Fruit fly (Drosophila melanogaster): ENCODE data around the gene CG43336.

Gene CG43336

DNA sequence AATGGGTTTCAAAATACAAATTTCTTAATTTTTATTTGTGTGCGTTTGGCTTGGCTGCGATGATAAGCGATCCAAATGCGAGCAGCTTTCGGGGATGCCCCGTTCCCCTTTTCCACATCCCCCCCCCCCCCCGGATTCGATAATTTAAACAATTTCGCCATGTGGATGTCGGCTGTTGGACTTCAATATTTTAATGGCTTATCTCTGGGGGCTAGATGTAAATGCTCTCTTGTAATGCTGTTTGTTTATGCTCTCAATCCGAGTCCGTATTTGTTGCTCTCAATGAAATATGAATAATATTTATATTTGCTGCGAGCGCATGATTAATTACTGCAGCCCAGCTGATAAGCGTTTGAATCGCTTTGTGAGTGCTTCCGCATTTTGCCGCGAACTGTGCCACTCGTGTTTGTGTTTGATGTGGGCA is 40.6 kb downstream of the CG43336 start (continued):
- no peak for TF ChIP-seq dysf (GFP tag; IDR thresholded peaks at IDR 0.05)
- TF ChIP-seq dati (GFP tag; IDR thresholded peaks at IDR 0.05) = no peak
- peak; percentile 15 for TF ChIP-seq Blimp-1 (GFP tag; optimal IDR thresholded peaks at IDR 0.05)
- no peak for TF ChIP-seq eyg (GFP tag; optimal IDR thresholded peaks at IDR 0.05)
- TF ChIP-seq chinmo (GFP tag; IDR thresholded peaks at IDR 0.05; ENCODE audit: partially characterized antibody) = 0 out of 4 replicates have a peak, but pooled peaks have one; percentile 31
- TF ChIP-seq sens (GFP tag) = peak; percentile 64
- TF ChIP-seq CG3995 (GFP tag; optimal IDR thresholded peaks at IDR 0.05) = no peak
- TF ChIP-seq insv (GFP tag; optimal IDR thresholded peaks at IDR 0.05) = no peak
- peak; percentile 9 for TF ChIP-seq CG18599 (GFP tag; optimal IDR thresholded peaks at IDR 0.05)
- peak in 1 of 2 experiments; percentile 99 for TF ChIP-seq Eip74EF (GFP tag; optimal IDR thresholded peaks at IDR 0.05)
- no peak for TF ChIP-seq CG10462 (GFP tag; optimal IDR thresholded peaks at IDR 0.05)

DNA sequence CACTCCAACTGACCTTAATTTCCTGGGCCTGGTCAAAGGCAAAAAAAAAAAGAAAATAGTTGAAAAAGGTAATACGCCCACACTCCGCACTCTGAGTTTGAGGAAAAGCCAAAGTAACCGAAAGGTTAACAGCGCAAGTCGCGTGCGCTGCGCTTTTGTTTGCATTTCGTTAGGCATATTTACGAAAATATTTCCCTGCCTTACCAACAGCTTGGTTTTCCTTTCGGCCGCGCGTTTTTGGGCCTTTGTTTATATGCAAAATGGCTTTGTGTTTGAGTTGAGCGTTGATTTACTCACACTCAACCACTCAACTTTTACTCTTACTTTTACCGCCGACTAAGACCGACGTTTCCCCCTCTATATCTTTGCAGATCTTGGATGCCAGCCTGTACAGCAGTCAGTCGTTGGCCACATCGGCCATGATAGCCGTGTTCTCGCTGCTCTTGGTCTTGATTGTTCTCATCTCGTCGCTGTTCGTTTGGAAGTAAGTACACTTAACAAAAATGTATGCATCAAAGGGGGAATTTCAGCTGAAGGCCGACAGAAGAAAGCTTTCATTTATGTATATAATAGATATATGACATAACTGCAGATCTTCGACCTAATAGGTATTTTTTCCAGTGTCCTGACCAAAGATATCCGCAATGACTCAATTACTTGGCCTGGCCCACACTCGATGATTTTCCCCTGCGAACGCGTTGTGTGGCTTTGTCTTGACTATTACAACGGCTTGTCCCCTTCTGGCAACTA is 42.0 kb downstream of the CG43336 start:
- TF ChIP-seq zfh1 (GFP tag; IDR thresholded peaks at IDR 0.05) (0 out of 3 replicates have a peak, but pooled peaks have one; percentile 43), Drgx (GFP tag; IDR thresholded peaks at IDR 0.05) (0 out of 2 replicates have a peak, but pooled peaks have one; percentile 20), cwo (GFP tag; optimal IDR thresholded peaks at IDR 0.05) (no peak), Neu2 (GFP tag; optimal IDR thresholded peaks at IDR 0.05; ENCODE audit: borderline replicate concordance) (no peak), klu (GFP tag; IDR thresholded peaks at IDR 0.05) (no peak), CG31441 (GFP tag; IDR thresholded peaks at IDR 0.05) (no peak), Ets97D (GFP tag; optimal IDR thresholded peaks at IDR 0.05) (no peak), Blimp-1 (GFP tag; optimal IDR thresholded peaks at IDR 0.05) (peak; percentile 33), ci (GFP tag; IDR thresholded peaks at IDR 0.05) (0 out of 3 replicates have a peak, but pooled peaks have one; percentile 45), slbo (GFP tag; IDR thresholded peaks at IDR 0.05) (no peak), ind (GFP tag; optimal IDR thresholded peaks at IDR 0.05) (peak; percentile 9), CG11504 (tag; optimal IDR thresholded peaks at IDR 0.05) (peak; percentile 17), Ets65A (GFP tag) (peak; percentile 16), CG12104 (GFP tag; optimal IDR thresholded peaks at IDR 0.05) (no peak), Xrp1 (GFP tag; IDR thresholded peaks at IDR 0.05) (peak; percentile 3; the same call in 1 of the 2 replicates), CG1647 (GFP tag; optimal IDR thresholded peaks at IDR 0.05) (no peak), kni (GFP tag; optimal IDR thresholded peaks at IDR 0.05) (peak; percentile 5), ranshi (GFP tag; IDR thresholded peaks at IDR 0.05) (0 out of 2 replicates have a peak, but pooled peaks have one; percentile 20), CG2120 (GFP tag; optimal IDR thresholded peaks at IDR 0.05) (no peak), hbn (GFP tag; IDR thresholded peaks at IDR 0.05; ENCODE audit: partially characterized antibody) (no peak), CG2678 (tag; optimal IDR thresholded peaks at IDR 0.05) (no peak), CG32767 (GFP tag; IDR thresholded peaks at IDR 0.05) (no peak), ATbp (GFP tag; optimal IDR thresholded peaks at IDR 0.05) (peak; percentile 15), CG2875 (GFP tag; optimal IDR thresholded peaks at IDR 0.05) (no peak), MESR4 (GFP tag; optimal IDR thresholded peaks at IDR 0.05) (no peak), CG17328 (GFP tag; IDR thresholded peaks at IDR 0.05) (0 out of 2 replicates have a peak, but pooled peaks have one; percentile 13), wdn (GFP tag; IDR thresholded peaks at IDR 0.05) (no peak), Awh (GFP tag; IDR thresholded peaks at IDR 0.05) (0 out of 2 replicates have a peak, but pooled peaks have one; percentile 43), vnd (GFP tag; IDR thresholded peaks at IDR 0.05; ENCODE audit: partially characterized antibody) (no peak), Med (GFP tag) (peak; percentile 52)
